Worm (Caenorhabditis elegans) whole organism, young adult: ENCODE results near the gene C28H8.2.

Source experiments
- B0035.1 ChIP-seq: sonication (generic microtip); optimal IDR thresholded peaks from 2 replicates; lab custom pipeline; 2016; ENCODE audit warnings: missing genetic modification characterization, mild to moderate bottlenecking, missing compliant biosample characterization, missing genotype, missing genetic modification reagents
- C06A6.2 ChIP-seq: fragments of 200-800 bp; sonication (Bioruptor generic); conservative IDR thresholded peaks from 2 replicates; pipeline ENCODE4 v1.3.6; 2022; ENCODE audit warnings: missing genetic modification characterization, missing compliant biosample characterization
- F22D6.2 ChIP-seq: sonication (generic microtip); optimal IDR thresholded peaks from 2 replicates; lab custom pipeline; 2016; ENCODE audit warnings: mild to moderate bottlenecking, missing genetic modification characterization, missing compliant biosample characterization
- F23B12.7 ChIP-seq: sonication (generic microtip); optimal IDR thresholded peaks from 2 replicates; lab custom pipeline; 2017; ENCODE audit warnings: missing genetic modification characterization, mild to moderate bottlenecking, missing compliant biosample characterization, antibody characterized with exemption, moderate library complexity; ENCODE audit not compliant: insufficient read depth
- F33H1.4 ChIP-seq: fragments of 200-800 bp; sonication (Bioruptor generic); IDR thresholded peaks from 2 replicates; pipeline ENCODE4 v1.3.6; 2022; ENCODE audit warnings: missing genetic modification reagents, missing genetic modification characterization, missing compliant biosample characterization
- F39B2.1 ChIP-seq: fragments of 200-800 bp; sonication (Bioruptor generic); IDR thresholded peaks from 2 replicates; pipeline ENCODE4 v1.3.6; 2022; ENCODE audit warnings: missing genetic modification reagents, missing genetic modification characterization, missing compliant biosample characterization
- K11D2.4 ChIP-seq: fragments of 200-800 bp; sonication (Bioruptor generic); IDR thresholded peaks from 2 replicates; pipeline ENCODE4 v1.3.6; 2022; ENCODE audit warnings: missing genetic modification reagents, missing genetic modification characterization, missing compliant biosample characterization
- T07F8.4 ChIP-seq: sonication (generic microtip); optimal IDR thresholded peaks from 2 replicates; lab custom pipeline; 2016; ENCODE audit warnings: mild to moderate bottlenecking, missing genetic modification characterization, moderate library complexity, missing compliant biosample characterization
- Y53G8AR.9 ChIP-seq: fragments of 200-800 bp; sonication (Bioruptor generic); conservative IDR thresholded peaks from 2 replicates; pipeline ENCODE4 v1.3.6; 2022; ENCODE audit warnings: missing genetic modification reagents, missing genetic modification characterization, missing compliant biosample characterization
- Y79H2A.3 ChIP-seq: fragments of 200-800 bp; sonication (Bioruptor generic); conservative IDR thresholded peaks from 2 replicates; pipeline ENCODE4 v1.3.6; 2022; ENCODE audit warnings: missing genetic modification reagents, missing genetic modification characterization, missing compliant biosample characterization
- atf-7 ChIP-seq: sonication (generic microtip); optimal IDR thresholded peaks from 2 replicates; lab custom pipeline; 2017; ENCODE audit warnings: mild to moderate bottlenecking, missing genetic modification characterization, missing compliant biosample characterization
- attf-5 ChIP-seq: fragments of 200-800 bp; sonication (Bioruptor generic); optimal IDR thresholded peaks from 2 replicates; lab custom pipeline; 2018; ENCODE audit warnings: mild to moderate bottlenecking, missing genetic modification characterization, missing compliant biosample characterization
- bed-1 ChIP-seq: fragments of 200-800 bp; sonication (Bioruptor generic); IDR thresholded peaks from 2 replicates; pipeline ENCODE4 v1.3.6; 2022; ENCODE audit warnings: missing genetic modification reagents, missing genetic modification characterization, missing compliant biosample characterization
- ccch-3 ChIP-seq: fragments of 200-800 bp; sonication (Bioruptor generic); optimal IDR thresholded peaks from 2 replicates; lab custom pipeline; 2018; ENCODE audit warnings: mild to moderate bottlenecking, missing genetic modification characterization, missing compliant biosample characterization
- cebp-1 ChIP-seq, 2 experiments: fragments of 200-800 bp in 1 of 2; sonication (Bioruptor generic) in 1 of 2; sonication (generic microtip) in 1 of 2; IDR thresholded peaks in 1 of 2; optimal IDR thresholded peaks in 1 of 2; 2 replicates each; pipeline versions ENCODE4 v1.3.6 to Lab custom; 2017 to 2022; ENCODE audit warnings: missing compliant biosample characterization in 2 of 2, missing genetic modification characterization in 2 of 2, mild to moderate bottlenecking in 1 of 2, missing genetic modification reagents in 1 of 2, moderate library complexity in 1 of 2
- cebp-2 ChIP-seq: fragments of 200-800 bp; sonication (Bioruptor generic); IDR thresholded peaks from 2 replicates; pipeline ENCODE4 v1.3.6; 2022; ENCODE audit warnings: missing genetic modification characterization, missing compliant biosample characterization
- ceh-40 ChIP-seq: fragments of 200-800 bp; sonication (Bioruptor generic); IDR thresholded peaks from 2 replicates; pipeline ENCODE4 v1.3.6; 2022; ENCODE audit warnings: missing genetic modification characterization, missing compliant biosample characterization
- ceh-58 ChIP-seq: fragments of 200-800 bp; sonication (Bioruptor generic); IDR thresholded peaks from 2 replicates; pipeline ENCODE4 v1.3.6; 2022; ENCODE audit warnings: missing genetic modification characterization, missing compliant biosample characterization
- chd-7 ChIP-seq: sonication (generic microtip); optimal IDR thresholded peaks from 2 replicates; lab custom pipeline; 2016; ENCODE audit warnings: mild to moderate bottlenecking, missing genetic modification characterization, moderate library complexity, missing compliant biosample characterization
- die-1 ChIP-seq: sonication (generic microtip); optimal IDR thresholded peaks from 2 replicates; lab custom pipeline; 2016; ENCODE audit warnings: missing genotype, mild to moderate bottlenecking, missing genetic modification characterization, missing compliant biosample characterization
- ekl-4 ChIP-seq: fragments of 200-800 bp; sonication (Bioruptor generic); IDR thresholded peaks from 2 replicates; pipeline ENCODE4 v1.3.6; 2022; ENCODE audit warnings: missing genetic modification reagents, missing genetic modification characterization, missing compliant biosample characterization
- ets-4 ChIP-seq: fragments of 200-800 bp; sonication (Bioruptor generic); optimal IDR thresholded peaks from 2 replicates; lab custom pipeline; 2018; ENCODE audit warnings: mild to moderate bottlenecking, missing genetic modification characterization, missing compliant biosample characterization
- fkh-3 ChIP-seq: sonication (generic microtip); optimal IDR thresholded peaks from 2 replicates; lab custom pipeline; 2016; ENCODE audit warnings: mild to moderate bottlenecking, missing genetic modification characterization, missing compliant biosample characterization
- hsf-1 ChIP-seq: fragments of 200-800 bp; sonication (Bioruptor generic); IDR thresholded peaks from 2 replicates; pipeline ENCODE4 v1.3.6; 2022; ENCODE audit warnings: missing genetic modification reagents, missing genetic modification characterization, missing compliant biosample characterization
- let-526 ChIP-seq: fragments of 200-800 bp; sonication (Bioruptor generic); IDR thresholded peaks from 2 replicates; pipeline ENCODE4 v1.3.6; 2022; ENCODE audit warnings: missing genetic modification reagents, missing genetic modification characterization, missing compliant biosample characterization
- let-607 ChIP-seq, 2 experiments: fragments of 200-800 bp in 1 of 2; sonication (Bioruptor generic) in 1 of 2; sonication (generic microtip) in 1 of 2; optimal IDR thresholded peaks; 2 replicates each; lab custom pipeline; 2016 to 2018; ENCODE audit warnings: mild to moderate bottlenecking in 2 of 2, missing compliant biosample characterization in 2 of 2, missing genetic modification characterization in 2 of 2, moderate library complexity in 2 of 2, missing genotype in 1 of 2
- lin-26 ChIP-seq: fragments of 200-800 bp; sonication (Bioruptor generic); IDR thresholded peaks from 2 replicates; pipeline ENCODE4 v1.3.6; 2022; ENCODE audit warnings: missing genetic modification reagents, missing genetic modification characterization, missing compliant biosample characterization
- lin-35 ChIP-seq, 3 experiments: fragments of 150-350 bp in 2 of 3; sonication (generic microtip) in 1 of 3; optimal IDR thresholded peaks; 2 replicates each; lab custom pipeline; 2014 to 2018; ENCODE audit warnings: missing biosample characterization in 3 of 3, missing genetic modification characterization in 3 of 3, missing genetic modification reagents in 3 of 3
- madf-3 ChIP-seq: fragments of 200-800 bp; sonication (Bioruptor generic); IDR thresholded peaks from 2 replicates; pipeline ENCODE4 v1.3.6; 2022; ENCODE audit warnings: missing genetic modification reagents, missing genetic modification characterization, missing compliant biosample characterization
- madf-6 ChIP-seq: fragments of 200-800 bp; sonication (Bioruptor generic); IDR thresholded peaks from 2 replicates; pipeline ENCODE4 v1.3.6; 2022; ENCODE audit warnings: missing genetic modification reagents, missing genetic modification characterization, missing compliant biosample characterization
- mes-4 ChIP-seq: sonication (generic microtip); optimal IDR thresholded peaks from 2 replicates; lab custom pipeline; 2016; ENCODE audit warnings: missing genotype, missing genetic modification characterization, missing compliant biosample characterization
- nhr-179 ChIP-seq: sonication (generic microtip); optimal IDR thresholded peaks from 2 replicates; lab custom pipeline; 2016; ENCODE audit warnings: mild to moderate bottlenecking, missing genetic modification characterization, missing compliant biosample characterization
- nhr-27 ChIP-seq: fragments of 200-800 bp; sonication (Bioruptor generic); optimal IDR thresholded peaks from 2 replicates; lab custom pipeline; 2018; ENCODE audit warnings: mild to moderate bottlenecking, missing genetic modification characterization, moderate library complexity, missing compliant biosample characterization
- nhr-80 ChIP-seq: sonication (generic microtip); optimal IDR thresholded peaks from 2 replicates; lab custom pipeline; 2016; ENCODE audit warnings: missing genetic modification characterization, missing compliant biosample characterization
- pbrm-1 ChIP-seq: fragments of 200-800 bp; sonication (Bioruptor generic); IDR thresholded peaks from 2 replicates; pipeline ENCODE4 v1.3.6; 2022; ENCODE audit warnings: missing genetic modification reagents, missing genetic modification characterization, missing compliant biosample characterization
- rcor-1 ChIP-seq: fragments of 200-800 bp; sonication (Bioruptor generic); IDR thresholded peaks from 2 replicates; pipeline ENCODE4 v1.3.6; 2022; ENCODE audit warnings: missing genetic modification reagents, missing genetic modification characterization, missing compliant biosample characterization
- sdz-38 ChIP-seq: sonication (generic microtip); optimal IDR thresholded peaks from 2 replicates; lab custom pipeline; 2016; ENCODE audit warnings: missing genotype, missing genetic modification characterization, missing compliant biosample characterization
- snpc-3.4 ChIP-seq: sonication (generic microtip); optimal IDR thresholded peaks from 2 replicates; lab custom pipeline; 2017; ENCODE audit warnings: missing genetic modification characterization, mild to moderate bottlenecking, missing compliant biosample characterization, antibody characterized with exemption, moderate library complexity, missing genotype, missing genetic modification reagents
- snpc-4 ChIP-seq, 5 experiments: fragments of 150-350 bp in 1 of 5; sonication (generic microtip) in 4 of 5; optimal IDR thresholded peaks; 2 replicates each; lab custom pipeline; 2014 to 2018; ENCODE audit warnings: missing genetic modification characterization in 5 of 5, missing biosample characterization in 3 of 5, antibody characterized with exemption in 2 of 5, mild to moderate bottlenecking in 2 of 5, missing compliant biosample characterization in 2 of 5, missing genotype in 2 of 5, moderate library complexity in 2 of 5, missing genetic modification reagents in 1 of 5
- somi-1 ChIP-seq: fragments of 200-800 bp; sonication (Bioruptor generic); optimal IDR thresholded peaks from 2 replicates; lab custom pipeline; 2018; ENCODE audit warnings: mild to moderate bottlenecking, missing genetic modification characterization, missing compliant biosample characterization
- tbp1 ChIP-seq: fragments of 200-800 bp; sonication (Bioruptor generic); optimal IDR thresholded peaks from 2 replicates; lab custom pipeline; 2018; ENCODE audit warnings: mild to moderate bottlenecking, missing genetic modification characterization, missing compliant biosample characterization
- tbx-9 ChIP-seq: sonication (generic microtip); optimal IDR thresholded peaks from 2 replicates; lab custom pipeline; 2016; ENCODE audit warnings: borderline replicate concordance, missing genetic modification characterization, inconsistent platforms, missing compliant biosample characterization
- tlf-1 ChIP-seq: fragments of 200-800 bp; sonication (Bioruptor generic); optimal IDR thresholded peaks from 2 replicates; lab custom pipeline; 2018; ENCODE audit warnings: mild to moderate bottlenecking, missing genetic modification characterization, missing compliant biosample characterization
- zim-3 ChIP-seq: sonication (generic microtip); optimal IDR thresholded peaks from 2 replicates; lab custom pipeline; 2017; ENCODE audit warnings: mild to moderate bottlenecking, missing genetic modification characterization, moderate library complexity, missing compliant biosample characterization
- ztf-26 ChIP-seq: sonication (generic microtip); optimal IDR thresholded peaks from 2 replicates; lab custom pipeline; 2017; ENCODE audit warnings: missing genetic modification characterization, missing compliant biosample characterization
- ztf-3 ChIP-seq: fragments of 200-800 bp; sonication (Bioruptor generic); optimal IDR thresholded peaks from 2 replicates; lab custom pipeline; 2018; ENCODE audit warnings: mild to moderate bottlenecking, missing genetic modification characterization, missing compliant biosample characterization

C28H8.2 gene

DNA sequence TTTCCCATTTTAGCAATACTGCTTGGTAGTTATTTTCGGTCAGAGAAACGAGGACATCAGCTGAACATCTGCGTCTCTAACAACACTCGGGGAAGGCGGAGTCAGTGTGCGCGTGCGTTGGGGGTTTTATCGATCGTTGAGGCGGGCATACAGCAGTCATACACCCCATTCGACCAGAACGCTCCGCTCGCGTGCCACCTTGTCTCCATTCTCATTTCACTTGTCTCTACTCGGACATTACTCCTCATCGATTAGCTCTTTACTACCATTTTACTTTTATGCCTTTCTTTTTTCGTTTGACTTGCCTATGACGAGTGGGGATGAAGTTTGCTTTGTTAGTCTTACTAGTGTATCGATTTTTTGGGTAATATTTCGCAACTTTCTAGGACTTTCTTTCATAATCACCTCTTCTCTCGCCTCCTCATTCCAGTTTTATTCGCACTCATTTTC lies 20.4 kb downstream of the C28H8.2 start:
- TF ChIP-seq nhr-27 (tag; lab: Kevin White, UChicago) (peak; percentile 62), rcor-1 (GFP tag; lab: Robert Waterston, UW) (peak; percentile 58; the same call in 1 of the 2 replicates), C06A6.2 (GFP tag; lab: Robert Waterston, UW) (peak; percentile 17; the same call in 1 of the 2 replicates), pbrm-1 (GFP tag; lab: Robert Waterston, UW) (peak; percentile 71), tbp1 (GFP tag; lab: Kevin White, UChicago) (peak; percentile 9), chd-7 (tag; lab: Kevin White, UChicago) (peak; percentile 69), ceh-58 (GFP tag; lab: Robert Waterston, UW) (peak; percentile 2; the same call in 1 of the 2 replicates), ceh-40 (peak; percentile 22; the same call in 1 of the 2 replicates), nhr-80 (tag; lab: Kevin White, UChicago) (peak; percentile 58), Y79H2A.3 (no peak), T07F8.4 (tag; lab: Kevin White, UChicago) (peak; percentile 13), F33H1.4 (GFP tag; lab: Robert Waterston, UW) (peak; percentile 38; the same call in 1 of the 2 replicates), ztf-3 (GFP tag; lab: Kevin White, UChicago) (peak; percentile 1), cebp-2 (GFP tag; lab: Robert Waterston, UW) (peak; percentile 22; the same call in 1 of the 2 replicates), F23B12.7 (tag; lab: Kevin White, UChicago) (no peak), lin-26 (GFP tag; lab: Robert Waterston, UW) (0 out of 2 replicates have a peak, but pooled peaks have one; percentile 60), K11D2.4 (GFP tag; lab: Robert Waterston, UW) (no peak), tlf-1 (GFP tag; lab: Kevin White, UChicago) (peak; percentile 47), attf-5 (peak; percentile 66), F39B2.1 (GFP tag; lab: Robert Waterston, UW) (no peak), let-526 (peak; percentile 60; the same call in 1 of the 2 replicates), ztf-26 (peak; percentile 26), tbx-9 (tag; lab: Kevin White, UChicago) (no peak), fkh-3 (tag; lab: Kevin White, UChicago) (no peak), ets-4 (GFP tag; lab: Kevin White, UChicago) (peak; percentile 83), Y53G8AR.9 (GFP tag; lab: Robert Waterston, UW) (peak; percentile 80), B0035.1 (tag; lab: Kevin White, UChicago) (no peak), bed-1 (0 out of 2 replicates have a peak, but pooled peaks have one; percentile 5), atf-7 (tag; lab: Kevin White, UChicago) (peak; percentile 67), zim-3 (tag; lab: Kevin White, UChicago) (peak; percentile 66), sdz-38 (tag; lab: Kevin White, UChicago) (no peak), ccch-3 (GFP tag; lab: Kevin White, UChicago) (no peak), lin-35 (GFP tag; optimal IDR thresholded peaks at IDR 0.05; lab: Kevin White, UChicago) (peak in 1 of 3 experiments; percentile 24), mes-4 (tag; lab: Kevin White, UChicago) (no peak), snpc-3.4 (no peak), ekl-4 (GFP tag; lab: Robert Waterston, UW) (peak; percentile 11; the same call in 1 of the 2 replicates), die-1 (peak; percentile 59), somi-1 (GFP tag; lab: Kevin White, UChicago) (peak; percentile 41), madf-6 (GFP tag; lab: Robert Waterston, UW) (peak; percentile 6; the same call in 1 of the 2 replicates), snpc-4 (GFP tag; optimal IDR thresholded peaks at IDR 0.05; lab: Kevin White, UChicago) (no peak), snpc-4 (tag; optimal IDR thresholded peaks at IDR 0.05; lab: Kevin White, UChicago) (peak in 3 of 4 experiments; percentile 2 to 33 (median 16)), hsf-1 (GFP tag; lab: Robert Waterston, UW) (peak; percentile 51), madf-3 (GFP tag; lab: Robert Waterston, UW) (peak; percentile 24), let-607 (tag; optimal IDR thresholded peaks at IDR 0.05; lab: Kevin White, UChicago) (no peak), cebp-1 (GFP tag; IDR thresholded peaks at IDR 0.05; lab: Robert Waterston, UW) (peak; percentile 64; the same call in 1 of the 2 replicates), cebp-1 (tag; optimal IDR thresholded peaks at IDR 0.05; lab: Kevin White, UChicago) (peak; percentile 95), F22D6.2 (tag; lab: Kevin White, UChicago) (no peak), nhr-179 (no peak)
